Worm (Caenorhabditis elegans): Measurements from ENCODE around the gene C06B8.3.

DNA sequence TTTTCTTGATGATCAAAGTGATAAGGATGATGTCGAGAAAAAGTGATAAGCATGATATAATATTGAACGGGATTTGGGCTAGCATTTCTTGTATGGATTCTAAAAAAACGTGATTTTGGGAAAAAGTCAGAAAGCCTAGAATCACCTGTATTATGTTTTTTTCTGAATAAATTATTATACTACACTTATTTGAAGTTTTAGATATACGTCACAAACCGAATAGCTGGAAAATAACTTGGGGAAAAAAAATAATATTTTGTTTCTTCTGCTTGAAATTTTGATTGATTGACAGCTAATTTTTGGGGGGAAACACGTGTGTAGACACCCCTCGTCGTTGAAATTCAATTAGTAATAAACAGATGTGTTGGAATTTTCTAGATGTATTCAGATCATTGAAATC is 8.1 kb upstream of the C06B8.3 start, which contains the start of gene str-264:
- no peak for TF ChIP-seq W03F9.2 (tag; optimal IDR thresholded peaks at IDR 0.05)
- TF ChIP-seq him-1 (tag; optimal IDR thresholded peaks at IDR 0.05), result no peak

Data from whole organism, L4/young adult.